Worm (Caenorhabditis elegans): ENCODE measurements around the gene tag-280.

DNA sequence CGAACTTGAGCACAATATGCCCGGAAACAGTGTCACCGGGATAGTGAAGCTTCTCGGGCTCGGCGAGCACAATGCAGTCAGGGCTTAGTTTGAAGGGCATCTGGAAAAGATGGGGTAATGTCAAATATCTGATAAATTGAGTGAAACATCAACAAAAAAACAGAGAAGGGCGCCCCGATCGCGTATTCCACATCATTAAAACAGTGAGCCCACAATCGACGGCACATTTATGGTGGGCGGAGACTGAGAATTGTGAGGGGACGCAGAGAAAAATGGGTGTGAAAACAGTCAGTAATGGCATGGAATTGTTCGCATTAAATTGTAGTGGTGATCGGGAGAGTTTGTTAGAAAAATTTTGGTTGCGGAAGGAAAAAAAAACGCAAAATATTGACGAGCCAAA is 20.4 kb downstream of the tag-280 start, which contains the start of gene arrd-9:
- no peak for TF ChIP-seq flt-1 (GFP tag; IDR thresholded peaks at IDR 0.05)
- no peak for TF ChIP-seq med-1 (GFP tag; optimal IDR thresholded peaks at IDR 0.05; ENCODE audit: insufficient read depth)
- no peak for TF ChIP-seq tab-1 (GFP tag; IDR thresholded peaks at IDR 0.05)
- TF ChIP-seq ztf-29 (GFP tag; IDR thresholded peaks at IDR 0.05) = no peak
